Worm (Caenorhabditis elegans) whole organism, dauer: ENCODE data around the gene sir-2.3.

Source experiments
- unc-62 ChIP-seq: sonication (generic microtip); optimal IDR thresholded peaks from 2 replicates; lab custom pipeline; 2017; ENCODE audit warnings: missing biosample characterization, missing genetic modification reagents, missing genetic modification characterization

The sir-2.3 gene

ce11 chrX:13347251-13347650 is 15.8 kb downstream of the sir-2.3 start:
- TF ChIP-seq unc-62 = no peak

DNA sequence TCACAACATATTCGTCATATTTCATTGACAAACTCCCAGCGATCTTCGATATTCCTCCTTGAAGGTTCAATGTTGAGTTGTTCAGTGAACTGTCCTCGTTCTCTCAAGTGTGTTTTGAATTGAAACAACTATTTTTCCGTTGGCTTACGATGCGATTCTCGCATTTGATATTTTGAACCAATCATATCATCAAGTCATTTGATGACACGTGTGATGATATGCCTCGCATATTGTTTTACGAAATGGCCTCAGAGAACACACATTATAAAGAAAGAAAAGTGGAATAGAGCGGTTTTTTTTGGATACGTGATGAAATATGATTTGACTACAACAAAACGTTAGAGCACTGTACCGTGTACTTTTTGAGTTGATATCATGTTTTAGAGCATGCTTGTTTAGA is 16.9 kb downstream of the sir-2.3 start:
- TF ChIP-seq unc-62 = no peak

DNA sequence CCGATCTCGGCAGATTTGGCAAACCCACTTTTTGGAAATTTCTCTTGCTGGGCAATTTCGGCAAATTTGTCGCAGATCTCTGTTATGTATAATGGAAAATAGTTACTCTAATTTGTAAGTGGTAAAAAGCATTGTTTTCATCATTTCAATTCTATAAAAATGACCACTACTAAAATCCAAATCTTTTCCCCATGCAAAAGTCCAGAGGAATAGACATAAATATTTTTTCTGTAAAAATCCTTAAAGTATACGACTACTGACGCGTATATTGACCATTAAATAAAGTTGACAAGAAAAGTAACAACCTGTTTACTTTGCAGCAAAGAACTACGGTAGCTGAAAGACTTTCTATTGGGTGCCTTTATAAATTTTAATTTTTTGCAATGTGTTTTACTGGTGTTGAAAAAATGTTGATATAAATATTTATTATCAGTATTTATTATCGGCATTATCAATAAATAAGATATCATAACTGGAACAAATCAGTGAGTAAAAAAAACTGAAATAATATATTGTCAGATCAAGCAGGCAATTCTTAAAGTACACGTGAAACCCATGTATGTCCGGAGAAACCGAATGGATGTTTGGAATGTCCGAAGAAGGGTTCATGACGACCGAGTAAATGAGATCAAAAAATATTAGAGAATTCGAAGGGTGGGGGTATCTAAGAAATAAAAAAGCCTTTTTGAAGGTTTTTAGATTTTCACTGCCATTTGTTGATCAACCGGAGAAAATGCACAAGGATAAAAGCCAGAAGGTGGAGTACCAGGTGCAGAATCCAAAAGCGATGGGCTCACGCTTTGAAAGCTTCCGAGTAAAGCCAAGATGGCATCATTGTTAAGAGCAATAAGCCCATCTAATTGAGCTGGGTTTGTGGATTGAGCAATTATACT is 18.0 kb downstream of the sir-2.3 start:
- TF ChIP-seq unc-62 = no peak

ce11 chrX:13350123-13350798 is 18.8 kb downstream of the sir-2.3 start:
- no peak for TF ChIP-seq unc-62

DNA sequence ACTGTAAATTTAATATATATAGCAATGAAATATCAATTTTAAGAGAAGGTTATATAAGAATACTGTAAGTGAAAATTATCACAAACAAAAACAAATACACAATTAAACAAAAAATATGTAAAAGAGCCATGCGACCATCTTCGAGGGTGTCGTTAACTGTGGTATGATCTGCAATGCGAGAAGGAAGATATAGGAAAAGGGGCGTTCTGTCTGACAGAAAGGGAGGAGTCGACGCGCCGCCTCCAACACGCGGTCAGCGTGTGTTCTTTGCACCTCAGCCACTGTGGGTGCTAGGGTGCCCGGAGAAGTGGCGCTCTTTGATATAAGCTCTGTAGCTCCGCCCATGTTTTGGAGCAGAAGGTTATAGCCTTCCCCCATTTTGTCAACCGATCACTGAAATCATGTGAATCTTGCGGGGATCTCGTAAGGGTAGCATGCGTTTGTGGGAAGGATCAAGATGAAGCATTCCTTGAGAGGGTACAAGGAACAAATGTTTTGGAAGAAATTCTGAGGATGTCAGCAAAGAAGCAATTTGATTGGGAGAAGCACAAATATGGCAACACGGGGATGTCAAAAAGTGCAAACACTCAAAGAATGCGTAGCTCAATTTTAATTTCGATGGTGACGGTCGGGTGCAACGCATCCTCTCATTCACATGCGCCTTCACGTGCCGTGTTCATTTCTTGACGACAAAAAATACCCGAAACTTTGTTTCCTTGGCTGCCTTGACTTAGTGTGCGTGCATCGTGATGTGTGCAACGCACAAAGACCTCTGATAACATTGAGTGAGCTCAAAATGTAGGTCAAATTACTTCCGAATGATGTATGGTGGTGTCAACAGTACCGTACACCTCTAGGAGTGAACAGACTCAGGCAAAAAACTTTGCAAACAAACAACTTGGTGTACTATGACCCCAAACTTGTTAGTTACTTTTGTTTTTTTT is 19.6 kb downstream of the sir-2.3 start, which contains the start of gene mxl-3:
Gene mxl-3 (minus strand): TSS at position 1 of the 944 bp plus-strand sequence.
- no peak for TF ChIP-seq unc-62

DNA sequence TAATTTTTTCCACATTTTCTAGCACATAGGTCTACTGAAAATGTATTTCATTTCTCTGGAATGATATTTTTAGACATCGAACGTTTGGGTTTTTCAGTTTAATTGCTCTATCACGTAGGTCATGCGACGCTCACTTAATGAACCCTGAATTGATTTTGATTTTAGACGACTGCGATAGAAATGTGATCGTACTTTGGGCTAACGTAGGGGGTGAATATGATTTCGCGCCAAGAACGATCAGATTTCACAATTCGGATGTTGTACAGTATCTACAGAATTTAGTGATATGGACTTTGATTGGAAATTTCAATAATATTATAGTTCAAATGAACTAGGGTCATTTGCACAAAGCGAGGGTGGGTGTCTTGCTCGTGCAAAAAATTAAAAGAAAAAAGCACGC is 20.7 kb downstream of the sir-2.3 start:
- TF ChIP-seq unc-62 = no peak

ce11 chrX:13353530-13353929 is 22.0 kb downstream of the sir-2.3 start:
- no peak for TF ChIP-seq unc-62

DNA sequence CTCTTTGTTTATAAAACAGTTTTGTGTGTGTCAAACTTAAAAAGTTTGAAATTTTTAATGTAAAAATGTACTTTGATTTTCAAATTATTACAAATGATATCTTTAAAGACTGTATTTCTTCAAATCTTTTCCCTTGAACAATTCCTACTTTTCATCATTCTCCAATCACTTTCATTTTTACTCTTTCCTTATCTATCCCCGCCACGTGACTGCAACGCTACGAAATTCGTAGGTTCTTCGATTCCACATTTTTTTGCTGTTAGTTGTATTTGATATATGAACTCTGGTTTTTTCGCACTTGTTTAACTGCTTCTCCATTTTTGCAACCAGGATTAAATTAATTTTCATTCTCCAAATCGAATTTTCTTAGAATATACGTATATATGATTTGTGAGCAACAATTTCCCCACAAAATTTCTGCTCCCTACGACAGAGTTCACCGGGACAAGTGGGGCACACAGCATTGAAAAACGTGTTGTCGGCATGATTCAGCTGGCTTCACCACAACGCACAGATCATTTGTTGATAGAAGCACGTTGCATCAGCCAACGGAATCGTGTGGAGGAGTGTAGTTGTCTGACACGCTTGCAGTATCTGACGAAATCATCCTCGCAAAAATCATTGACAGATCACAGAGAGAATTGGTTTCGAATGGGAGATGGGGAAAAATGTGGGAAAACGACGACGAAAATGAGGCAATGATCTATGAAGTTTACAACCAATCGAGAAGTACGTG is 23.4 kb downstream of the sir-2.3 start:
- TF ChIP-seq unc-62 = no peak

ce11 chrX:13356469-13356868 is 25.0 kb downstream of the sir-2.3 start:
- no peak for TF ChIP-seq unc-62

DNA sequence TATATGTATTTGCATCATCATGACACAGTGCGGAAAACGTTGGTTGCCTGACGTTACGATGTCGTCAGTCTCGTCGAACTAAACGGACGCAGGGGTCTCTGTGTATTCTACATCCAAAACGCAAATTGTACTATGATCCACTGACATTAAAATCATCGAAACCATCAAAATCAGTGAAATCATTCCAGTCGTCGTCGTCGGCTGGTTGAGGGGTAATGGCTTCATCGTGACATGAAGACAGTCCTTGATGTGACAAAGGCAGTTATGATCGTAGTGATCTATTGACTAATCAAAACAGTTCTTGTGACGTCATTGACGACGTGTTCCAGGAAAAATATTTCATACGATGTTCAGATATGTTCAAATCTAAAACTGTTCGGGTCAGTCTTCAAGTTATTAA is 26.2 kb downstream of the sir-2.3 start:
- no peak for TF ChIP-seq unc-62

ce11 chrX:13358573-13358972 is 27.1 kb downstream of the sir-2.3 start:
- TF ChIP-seq unc-62 = no peak

DNA sequence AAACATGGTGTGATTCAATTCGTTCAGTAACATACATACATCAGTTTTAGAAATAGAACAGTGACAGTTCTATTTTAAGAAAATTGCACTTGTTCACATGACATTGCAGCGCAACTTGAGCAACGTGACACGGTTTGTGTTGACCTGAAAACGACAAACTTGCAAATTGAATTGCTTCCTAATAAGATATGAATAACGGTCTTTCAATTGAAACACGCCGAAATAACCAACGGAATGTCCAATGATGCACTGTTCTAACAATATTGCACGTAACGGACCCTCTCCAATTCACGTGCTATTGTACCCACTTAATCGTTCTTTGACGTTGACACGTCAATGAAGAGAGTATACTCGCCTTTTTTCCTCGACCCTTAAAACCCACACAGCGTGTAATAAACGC is 28.3 kb downstream of the sir-2.3 start:
- TF ChIP-seq unc-62 = no peak

DNA sequence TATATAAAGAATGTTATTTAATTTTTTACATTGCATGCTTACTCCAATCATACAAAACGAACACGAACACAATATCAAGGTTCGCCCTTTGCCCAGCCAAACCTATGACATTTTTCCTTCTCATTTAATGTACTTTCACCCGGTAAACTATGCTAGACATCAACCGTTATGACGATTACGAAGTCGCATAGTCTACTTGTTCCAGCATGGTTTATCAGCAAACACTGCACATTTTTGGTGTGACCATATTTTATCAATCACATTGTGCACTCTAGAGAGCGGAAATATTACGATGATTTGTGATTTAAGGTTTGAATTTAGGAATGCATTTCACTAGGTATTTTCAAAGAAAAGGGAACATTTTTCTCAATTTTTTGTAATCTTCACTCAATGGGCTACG is 29.1 kb downstream of the sir-2.3 start:
- no peak for TF ChIP-seq unc-62

DNA sequence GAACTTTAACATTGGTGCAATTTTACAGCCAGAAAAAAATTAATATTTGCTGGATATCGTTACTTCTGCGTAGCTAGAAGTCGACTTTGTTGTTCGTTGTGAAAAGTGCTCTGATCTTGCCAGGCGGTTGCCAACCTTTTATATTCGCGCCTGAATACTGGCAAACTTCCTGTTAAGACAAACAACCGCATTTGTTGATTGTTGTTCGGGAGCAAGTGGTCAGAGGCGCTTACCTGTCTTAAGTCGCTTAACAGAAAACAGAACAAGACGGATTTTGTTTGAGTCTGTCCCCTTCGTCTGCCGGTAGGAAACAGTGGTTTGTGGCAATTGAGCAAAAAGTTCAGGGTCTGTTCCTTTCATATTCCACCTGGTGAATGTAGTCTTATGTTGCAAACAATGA is 31.0 kb downstream of the sir-2.3 start, which contains the start of gene C49F8.15:
Gene C49F8.15 (minus strand): TSS at position 101 of the 400 bp plus-strand sequence.
- TF ChIP-seq unc-62 = no peak

DNA sequence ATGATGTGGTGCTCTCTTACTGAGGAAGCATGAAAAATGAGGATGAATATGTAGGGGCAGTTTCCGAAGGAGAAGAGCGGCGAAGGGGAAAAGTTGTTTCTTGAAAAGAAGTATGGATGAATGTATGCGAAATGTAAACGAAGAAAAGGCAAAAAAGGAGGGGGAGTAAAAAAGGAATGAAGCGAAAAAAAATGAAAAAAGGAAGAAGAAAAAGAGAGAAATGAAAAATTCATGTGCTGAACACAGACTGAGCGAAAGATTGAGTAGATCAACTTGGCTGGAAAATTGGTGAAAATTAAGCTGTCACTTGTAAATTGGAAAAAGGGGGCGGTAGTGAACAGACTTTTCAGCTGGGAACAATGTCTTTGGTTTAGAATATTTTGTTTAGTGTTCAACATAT is 33.4 kb downstream of the sir-2.3 start, which contains the start of gene C49F8.1:
Gene C49F8.1 (minus strand): TSS at position 101 of the 400 bp plus-strand sequence.
- TF ChIP-seq unc-62 = no peak

ce11 chrX:13366955-13367354 is 35.5 kb downstream of the sir-2.3 start:
- TF ChIP-seq unc-62 = no peak
